Worm (Caenorhabditis elegans): ENCODE measurements around the gene pdf-2.

The pdf-2 gene

DNA sequence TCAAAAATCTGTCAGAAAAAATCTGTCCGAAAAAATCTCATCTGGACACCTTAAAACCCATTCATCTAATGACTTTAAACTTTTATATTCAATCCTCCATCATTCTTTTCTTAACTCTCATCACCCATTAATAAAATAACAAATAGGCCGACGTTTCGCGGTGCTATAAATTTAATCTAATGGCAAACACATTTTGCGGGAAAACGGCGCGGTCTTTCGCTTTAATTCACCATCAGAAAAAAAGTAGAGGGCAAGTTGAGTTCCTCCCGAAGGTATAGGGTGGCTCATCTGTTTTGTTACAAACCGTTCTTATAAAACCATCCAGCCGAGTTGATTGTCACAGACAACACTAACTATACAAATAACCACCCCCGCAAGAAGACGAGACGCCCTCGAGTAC lies 27.6 kb downstream of the pdf-2 start:
- TF ChIP-seq fkh-4 (tag; optimal IDR thresholded peaks at IDR 0.05; ENCODE audit: borderline replicate concordance) (peak; percentile 25), unc-30 (tag; optimal IDR thresholded peaks at IDR 0.05) (no peak), xbp-1 (tag; optimal IDR thresholded peaks at IDR 0.05) (no peak), hlh-4 (tag; optimal IDR thresholded peaks at IDR 0.05) (no peak), unc-98 (GFP tag; IDR thresholded peaks at IDR 0.05) (no peak), tbx-2 (tag; optimal IDR thresholded peaks at IDR 0.05) (no peak), blmp-1 (tag; optimal IDR thresholded peaks at IDR 0.05) (no peak), egl-13 (tag; optimal IDR thresholded peaks at IDR 0.05) (no peak), efl-1 (optimal IDR thresholded peaks at IDR 0.05) (no peak), efl-1 (GFP tag; optimal IDR thresholded peaks at IDR 0.05 in 1 of 2) (peak in 1 of 2 experiments; percentile 85), dsc-1 (tag; optimal IDR thresholded peaks at IDR 0.05) (peak; percentile 64), skn-1 (tag; optimal IDR thresholded peaks at IDR 0.05) (no peak), grh-1 (GFP tag; IDR thresholded peaks at IDR 0.05) (no peak), lir-3 (tag; optimal IDR thresholded peaks at IDR 0.05; ENCODE audit: poor library complexity) (no peak)

DNA sequence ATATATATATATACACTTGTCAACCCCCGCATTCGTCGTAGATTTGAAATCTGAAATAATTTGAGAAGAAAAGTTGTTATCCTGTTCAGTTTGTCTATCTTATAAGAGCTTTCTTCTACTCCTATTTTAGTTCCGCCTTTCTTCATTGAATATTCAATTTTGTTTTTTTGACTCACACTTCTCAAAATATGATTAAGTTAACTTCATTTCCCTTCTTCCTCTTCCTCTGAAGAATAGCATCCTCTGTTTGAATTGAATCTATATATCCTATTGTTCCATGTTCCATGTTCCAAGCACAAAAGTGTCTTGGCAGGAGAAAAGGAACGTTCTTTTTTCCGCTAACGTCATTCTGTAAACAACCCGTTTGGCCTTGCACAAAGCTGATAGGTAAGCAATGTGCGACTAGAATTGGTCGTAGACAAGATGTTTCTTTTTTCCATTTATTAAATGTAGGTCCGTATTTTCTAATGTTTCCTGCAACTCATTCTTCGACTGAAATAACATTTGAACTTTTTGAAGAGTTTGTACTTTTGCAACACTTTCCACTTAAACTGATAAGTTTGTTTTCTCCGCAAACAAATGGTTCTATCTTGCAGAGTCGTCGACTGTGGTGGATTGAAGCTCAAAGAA lies 28.9 kb downstream of the pdf-2 start, which contains the start of gene gap-1:
gap-1 (plus strand) TSS at position 580 of the 630 bp plus-strand sequence.
- TF ChIP-seq fkh-10 (GFP tag; optimal IDR thresholded peaks at IDR 0.05) (peak; percentile 77), efl-1 (optimal IDR thresholded peaks at IDR 0.05) (no peak), efl-1 (GFP tag; optimal IDR thresholded peaks at IDR 0.05 in 1 of 2) (peak in 1 of 2 experiments; percentile 76), zip-4 (GFP tag; optimal IDR thresholded peaks at IDR 0.05) (no peak), unc-30 (tag; optimal IDR thresholded peaks at IDR 0.05) (no peak), nhr-85 (tag) (no peak), fkh-8 (tag; optimal IDR thresholded peaks at IDR 0.05) (no peak), nhr-19 (GFP tag; conservative IDR thresholded peaks at IDR 0.05) (no peak), unc-98 (GFP tag; IDR thresholded peaks at IDR 0.05) (no peak), dsc-1 (tag; optimal IDR thresholded peaks at IDR 0.05) (no peak), nhr-71 (tag; optimal IDR thresholded peaks at IDR 0.05) (no peak), lin-14 (GFP tag; optimal IDR thresholded peaks at IDR 0.05) (peak; percentile 25), lin-13 (GFP tag; optimal IDR thresholded peaks at IDR 0.05) (no peak), C04F5.9 (tag; optimal IDR thresholded peaks at IDR 0.05) (no peak), hlh-17 (GFP tag; optimal IDR thresholded peaks at IDR 0.05; ENCODE audit: borderline replicate concordance) (no peak)

DNA sequence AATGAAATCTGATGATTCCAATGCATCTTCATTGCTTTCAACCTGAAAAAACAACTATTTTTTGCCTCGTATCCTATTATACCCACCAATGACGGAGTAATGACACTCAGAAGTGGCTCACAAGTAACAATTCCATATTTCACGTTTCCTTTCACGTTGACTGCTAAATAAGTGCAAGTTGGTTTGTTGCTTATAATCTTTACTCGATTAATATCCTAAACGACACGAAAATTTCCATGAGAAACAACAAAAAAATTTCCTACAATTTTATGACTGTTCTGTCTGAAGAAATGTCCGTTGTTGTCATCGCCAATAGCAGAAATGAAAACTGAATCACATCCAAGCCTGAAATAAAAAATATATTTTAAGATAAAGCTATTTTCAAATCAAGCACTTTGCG lies 34.3 kb downstream of the pdf-2 start:
- no peak for TF ChIP-seq efl-1 (optimal IDR thresholded peaks at IDR 0.05)
- TF ChIP-seq efl-1 (GFP tag; optimal IDR thresholded peaks at IDR 0.05 in 1 of 2) = peak in 1 of 2 experiments; percentile 91
- TF ChIP-seq hlh-17 (GFP tag; optimal IDR thresholded peaks at IDR 0.05; ENCODE audit: borderline replicate concordance) = no peak

- TF ChIP-seq vab-15 (tag; optimal IDR thresholded peaks at IDR 0.05) = no peak
- TF ChIP-seq tlp-1 (tag; optimal IDR thresholded peaks at IDR 0.05) = no peak
- no peak for TF ChIP-seq nhr-84 (tag; optimal IDR thresholded peaks at IDR 0.05)
- no peak for TF ChIP-seq C16A3.4 (tag; optimal IDR thresholded peaks at IDR 0.05)
- no peak for TF ChIP-seq C04F5.9 (tag; optimal IDR thresholded peaks at IDR 0.05)
- TF ChIP-seq mef-2 (tag; optimal IDR thresholded peaks at IDR 0.05) = no peak
- TF ChIP-seq nhr-71 (tag; optimal IDR thresholded peaks at IDR 0.05) = no peak
- TF ChIP-seq ceh-82 (tag; optimal IDR thresholded peaks at IDR 0.05) = no peak
- no peak for TF ChIP-seq mdl-1 (tag; optimal IDR thresholded peaks at IDR 0.05)
- TF ChIP-seq lin-39 (tag; optimal IDR thresholded peaks at IDR 0.05) = no peak
- no peak for TF ChIP-seq alr-1 (tag; optimal IDR thresholded peaks at IDR 0.05; ENCODE audit: borderline replicate concordance)
- TF ChIP-seq egl-27 (tag; optimal IDR thresholded peaks at IDR 0.05) = no peak
Measured at ce11 chrX:2199140-2199539, 36.0 kb downstream of the pdf-2 start, which contains the start of gene T24C12.1. TSS of gene T24C12.1 (plus strand) at chrX:2199440.

Measured in whole organism, L1 larva.